Fruit fly (Drosophila melanogaster) whole organism: ENCODE results near the gene sob.
A peak's percentile ranks its signal among the peaks of the same experiment; 100 is the strongest.

Experiments used
- CG8478 ChIP-seq: fragments of >200 bp; optimal IDR thresholded peaks from 2 replicates; lab custom pipeline; 2018; ENCODE audit warnings: inconsistent platforms
- Dll ChIP-seq: fragments of >200 bp; optimal IDR thresholded peaks from 2 replicates; lab custom pipeline; 2017
- EcR ChIP-seq, 2 experiments: fragments of >200 bp; optimal IDR thresholded peaks; 2 replicates each; lab custom pipeline; 2017; ENCODE audit warnings: missing biosample characterization in 2 of 2, missing genetic modification characterization in 2 of 2, missing genetic modification reagents in 2 of 2
- pan ChIP-seq: fragments of >200 bp; optimal IDR thresholded peaks from 2 replicates; lab custom pipeline; 2017
- psq ChIP-seq: fragments of >200 bp; optimal IDR thresholded peaks from 2 replicates; lab custom pipeline; 2017
- usp ChIP-seq: fragments of >200 bp; optimal IDR thresholded peaks from 2 replicates; lab custom pipeline; 2017; ENCODE audit warnings: missing biosample characterization, missing genetic modification characterization, mixed read lengths

Gene sob

dm6 chr2L:3580668-3581172, at the start of gene sob:
Gene sob, minus strand, starts transcription at chr2L:3580769.
- TF ChIP-seq CG8478 (lab: Kevin White, UChicago) (peak; percentile 55), pan (no peak), psq (no peak), EcR (GFP tag; optimal IDR thresholded peaks at IDR 0.05; lab: Kevin White, UChicago) (peak in 1 of 2 experiments; percentile 61), usp (no peak), Dll (lab: Kevin White, UChicago) (peak; percentile 100)

- TF ChIP-seq pan: no peak
- TF ChIP-seq usp: no peak
- no peak for TF ChIP-seq Dll (lab: Kevin White, UChicago)
- TF ChIP-seq EcR (GFP tag; optimal IDR thresholded peaks at IDR 0.05; lab: Kevin White, UChicago): no peak
- no peak for TF ChIP-seq CG8478 (lab: Kevin White, UChicago)
- TF ChIP-seq psq: no peak
These were observed 48.9 kb upstream of the sob start for dm6 chr2L:3629466-3629865.

DNA sequence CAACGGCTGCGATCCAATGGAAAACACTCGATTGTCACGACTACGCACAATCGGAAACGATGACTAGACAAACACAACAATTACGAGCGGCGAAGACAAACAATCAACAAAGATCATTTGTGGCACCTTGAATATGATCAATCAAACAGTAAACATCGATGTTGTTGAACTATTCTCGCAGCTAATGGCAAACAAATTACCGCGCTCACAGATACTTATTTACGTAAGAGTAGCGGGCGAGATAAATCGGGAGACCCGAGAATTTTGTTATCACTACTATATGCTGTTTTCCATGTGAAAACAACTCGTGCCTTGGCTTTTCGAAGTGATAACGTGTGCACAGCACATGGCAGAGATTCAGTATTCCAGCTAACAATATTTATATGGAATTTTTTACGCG, 48.2 kb upstream of the sob start:
- TF ChIP-seq pan (no peak), psq (no peak), Dll (lab: Kevin White, UChicago) (no peak), usp (no peak), CG8478 (lab: Kevin White, UChicago) (no peak), EcR (GFP tag; optimal IDR thresholded peaks at IDR 0.05; lab: Kevin White, UChicago) (no peak)

dm6 chr2L:3624784-3625183, 44.2 kb upstream of the sob start:
- no peak for TF ChIP-seq EcR (GFP tag; optimal IDR thresholded peaks at IDR 0.05; lab: Kevin White, UChicago)
- TF ChIP-seq pan: no peak
- TF ChIP-seq psq: no peak
- TF ChIP-seq CG8478 (lab: Kevin White, UChicago): no peak
- no peak for TF ChIP-seq usp
- no peak for TF ChIP-seq Dll (lab: Kevin White, UChicago)

- TF ChIP-seq usp: no peak
- no peak for TF ChIP-seq pan
- no peak for TF ChIP-seq CG8478 (lab: Kevin White, UChicago)
- no peak for TF ChIP-seq psq
- no peak for TF ChIP-seq Dll (lab: Kevin White, UChicago)
- TF ChIP-seq EcR (GFP tag; optimal IDR thresholded peaks at IDR 0.05; lab: Kevin White, UChicago): no peak
These were observed 41.0 kb upstream of the sob start, which contains the start of gene CG15418 for dm6 chr2L:3621604-3622003. Gene CG15418, minus strand, starts transcription at chr2L:3621704.

DNA sequence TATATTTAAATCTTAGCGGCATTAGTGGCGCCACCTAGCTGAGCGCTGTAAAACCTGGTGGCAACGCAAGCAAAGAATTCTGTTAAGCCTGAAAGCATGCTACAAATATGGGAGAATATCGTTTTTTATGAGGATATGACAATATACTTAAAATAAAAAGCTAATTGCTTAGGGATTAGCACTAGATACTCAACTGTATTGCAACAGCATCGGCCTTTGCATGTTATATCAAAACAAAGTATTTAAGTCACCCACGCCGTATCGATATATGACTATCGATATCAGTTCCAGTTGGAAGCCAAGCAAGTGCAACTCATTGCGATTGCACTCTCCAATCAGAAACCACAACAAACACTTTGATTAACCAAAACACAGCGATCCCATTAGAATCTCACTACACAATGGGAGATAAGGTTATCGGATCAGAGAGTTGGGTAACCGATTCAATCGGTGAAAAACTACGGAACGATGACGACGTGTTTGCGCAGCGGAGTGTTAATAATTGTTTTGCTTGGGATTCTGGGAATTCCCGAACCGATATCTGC, 38.3 kb upstream of the sob start, which contains the start of gene Ugt36A1:
TSS of gene Ugt36A1 (plus strand) at position 280 of the 545 bp plus-strand sequence.
- TF ChIP-seq EcR (GFP tag; optimal IDR thresholded peaks at IDR 0.05; lab: Kevin White, UChicago) (no peak), usp (no peak), Dll (lab: Kevin White, UChicago) (no peak), psq (no peak), CG8478 (lab: Kevin White, UChicago) (no peak), pan (no peak)

dm6 chr2L:3615156-3615555, 34.6 kb upstream of the sob start:
- TF ChIP-seq Dll (lab: Kevin White, UChicago): no peak
- no peak for TF ChIP-seq pan
- no peak for TF ChIP-seq usp
- TF ChIP-seq EcR (GFP tag; optimal IDR thresholded peaks at IDR 0.05; lab: Kevin White, UChicago): no peak
- TF ChIP-seq psq: no peak
- TF ChIP-seq CG8478 (lab: Kevin White, UChicago): no peak

dm6 chr2L:3611762-3612424, 31.3 kb upstream of the sob start:
- no peak for TF ChIP-seq pan
- no peak for TF ChIP-seq Dll (lab: Kevin White, UChicago)
- no peak for TF ChIP-seq CG8478 (lab: Kevin White, UChicago)
- no peak for TF ChIP-seq usp

DNA sequence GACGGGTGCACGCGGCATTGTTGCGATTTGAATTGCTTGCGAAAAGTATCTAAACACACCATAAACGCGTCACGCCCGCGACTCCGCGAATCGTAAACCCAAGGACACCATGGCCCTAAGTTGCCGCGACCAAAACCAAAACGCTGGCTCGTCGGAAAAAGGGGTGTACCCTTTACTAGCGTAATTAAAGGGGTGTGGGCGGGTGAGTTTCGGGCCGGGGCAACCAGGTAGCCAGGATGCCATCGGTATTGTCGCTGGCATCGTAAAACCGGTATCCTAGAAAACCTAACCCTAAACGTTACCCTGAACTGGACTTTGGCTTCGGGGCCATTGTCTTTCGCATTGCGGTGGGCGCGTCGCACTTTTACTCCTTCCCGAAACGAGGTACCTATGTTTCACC, 30.0 kb upstream of the sob start:
- no peak for TF ChIP-seq CG8478 (lab: Kevin White, UChicago)
- no peak for TF ChIP-seq EcR (GFP tag; optimal IDR thresholded peaks at IDR 0.05; lab: Kevin White, UChicago)
- TF ChIP-seq psq: no peak
- TF ChIP-seq Dll (lab: Kevin White, UChicago): no peak
- no peak for TF ChIP-seq usp
- no peak for TF ChIP-seq pan

dm6 chr2L:3608781-3609180, 28.2 kb upstream of the sob start:
- no peak for TF ChIP-seq pan
- no peak for TF ChIP-seq psq
- TF ChIP-seq usp: no peak
- TF ChIP-seq EcR (GFP tag; optimal IDR thresholded peaks at IDR 0.05; lab: Kevin White, UChicago): no peak
- no peak for TF ChIP-seq Dll (lab: Kevin White, UChicago)
- TF ChIP-seq CG8478 (lab: Kevin White, UChicago): no peak

DNA sequence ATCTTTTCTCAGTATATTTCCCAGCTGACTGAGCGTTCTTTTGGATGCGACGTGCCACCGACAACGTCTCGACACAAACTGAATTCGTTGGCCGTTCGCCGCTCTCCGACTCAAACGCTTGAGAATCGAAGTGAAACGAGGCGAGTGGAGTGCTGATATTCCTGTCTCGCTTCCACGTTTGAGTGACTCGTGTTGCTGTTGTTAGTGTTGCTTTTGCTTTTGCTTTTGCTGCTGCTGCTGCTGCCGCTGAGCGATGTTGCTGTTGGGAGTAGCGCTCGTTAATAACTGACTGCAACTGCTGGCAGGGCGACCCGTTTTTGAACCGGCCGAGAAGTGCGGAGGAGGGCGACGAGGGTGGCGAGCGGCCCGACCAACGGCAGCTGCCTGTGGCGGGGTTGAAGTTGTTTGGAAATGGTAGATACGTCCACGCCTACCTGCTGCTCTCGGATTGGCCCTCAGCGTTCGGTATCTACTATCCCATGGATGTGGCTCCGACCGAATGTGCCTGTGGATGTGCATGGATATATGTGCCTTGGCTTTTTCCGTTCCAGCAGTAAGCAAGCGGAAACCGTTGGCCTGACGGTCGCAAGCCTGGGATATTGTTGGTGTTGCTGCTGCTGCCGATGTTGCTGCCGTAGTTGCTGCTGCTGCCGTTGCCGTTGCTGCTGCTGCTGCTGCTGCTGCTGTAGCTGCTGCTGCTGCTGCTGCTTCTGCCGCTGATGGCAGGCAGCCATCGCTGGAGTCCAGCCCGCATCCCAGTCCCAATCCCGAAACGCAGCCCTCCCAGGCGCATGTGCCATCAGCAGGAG, 26.1 kb upstream of the sob start, which contains the start of gene odd:
TSS of gene odd (minus strand) at position 295 of the 809 bp plus-strand sequence.
- TF ChIP-seq CG8478 (lab: Kevin White, UChicago): peak; percentile 47
- TF ChIP-seq usp: no peak
- TF ChIP-seq Dll (lab: Kevin White, UChicago): peak; percentile 69
- no peak for TF ChIP-seq psq

- TF ChIP-seq pan (no peak), CG8478 (lab: Kevin White, UChicago) (no peak), psq (no peak), EcR (GFP tag; optimal IDR thresholded peaks at IDR 0.05; lab: Kevin White, UChicago) (no peak), usp (no peak), Dll (lab: Kevin White, UChicago) (no peak)
These were observed 25.1 kb upstream of the sob start for dm6 chr2L:3605673-3606072.
